Fruit fly (Drosophila melanogaster) S2 (cell line): ENCODE data around the gene CG4476.

ENCODE experiments used
- CG8478 ChIP-seq: fragments of >200 bp; optimal IDR thresholded peaks from 2 replicates; lab custom pipeline; 2018
- CTCF ChIP-seq, 2 experiments: fragments of >200 bp; optimal IDR thresholded peaks; 2 replicates each; lab custom pipeline; 2018

- TF ChIP-seq CTCF (optimal IDR thresholded peaks at IDR 0.05; lab: Kevin White, UChicago), result no peak
- no peak for TF ChIP-seq CG8478 (lab: Kevin White, UChicago)
Observed at dm6 chr3L:9251678-9252077, 40.0 kb downstream of the CG4476 start, which contains the start of gene GluRIB.
